Fruit fly (Drosophila melanogaster): ENCODE data around the gene lama.

The lama gene

dm6 chr3L:5355823-5356049 is at the start of gene lama:
Gene lama (minus strand): TSS chr3L:5355923.
- TF ChIP-seq ey (GFP tag; optimal IDR thresholded peaks at IDR 0.05), result no peak
- TF ChIP-seq h (GFP tag; optimal IDR thresholded peaks at IDR 0.05), result no peak
- no peak for TF ChIP-seq Hr78 (GFP tag; optimal IDR thresholded peaks at IDR 0.05)
- no peak for TF ChIP-seq fru (GFP tag; optimal IDR thresholded peaks at IDR 0.05)
- no peak for TF ChIP-seq Vsx2 (GFP tag; optimal IDR thresholded peaks at IDR 0.05; ENCODE audit: partially characterized antibody)
- TF ChIP-seq lola (GFP tag; optimal IDR thresholded peaks at IDR 0.05), result no peak
- no peak for TF ChIP-seq dmrt93B (GFP tag; optimal IDR thresholded peaks at IDR 0.05)
- no peak for TF ChIP-seq jim (GFP tag; optimal IDR thresholded peaks at IDR 0.05)
- TF ChIP-seq Rel (GFP tag; optimal IDR thresholded peaks at IDR 0.05), result no peak
- no peak for TF ChIP-seq Rel (tag; optimal IDR thresholded peaks at IDR 0.05)
- no peak for TF ChIP-seq sv (GFP tag; optimal IDR thresholded peaks at IDR 0.05)
- no peak for TF ChIP-seq Myc (optimal IDR thresholded peaks at IDR 0.05)
- no peak for TF ChIP-seq Dfd (GFP tag; optimal IDR thresholded peaks at IDR 0.05)
- no peak for TF ChIP-seq tai (GFP tag; optimal IDR thresholded peaks at IDR 0.05)
- TF ChIP-seq brk (GFP tag; optimal IDR thresholded peaks at IDR 0.05), result no peak
- no peak for TF ChIP-seq foxo (GFP tag; optimal IDR thresholded peaks at IDR 0.05)
- no peak for TF ChIP-seq Hr83 (GFP tag; optimal IDR thresholded peaks at IDR 0.05; ENCODE audit: poor library complexity, severe bottlenecking)
- TF ChIP-seq dsf (GFP tag; optimal IDR thresholded peaks at IDR 0.05; ENCODE audit: borderline replicate concordance), result no peak
- TF ChIP-seq Abd-B (GFP tag; optimal IDR thresholded peaks at IDR 0.05), result no peak
- no peak for TF ChIP-seq Jra (GFP tag; optimal IDR thresholded peaks at IDR 0.05)

dm6 chr3L:5385762-5386161 is 30.0 kb upstream of the lama start:
- TF ChIP-seq usp (GFP tag; optimal IDR thresholded peaks at IDR 0.05) (no peak), CG9705 (GFP tag; optimal IDR thresholded peaks at IDR 0.05) (no peak), fru (GFP tag; optimal IDR thresholded peaks at IDR 0.05) (no peak)

- TF ChIP-seq dl (GFP tag; optimal IDR thresholded peaks at IDR 0.05; ENCODE audit: insufficient read depth in 1 of 2, partially characterized antibody in 2 of 2), result no peak
- TF ChIP-seq Dfd (GFP tag; optimal IDR thresholded peaks at IDR 0.05), result no peak
Observed at dm6 chr3L:5382721-5383120, 27.0 kb upstream of the lama start, which contains the start of gene Ir64a. Gene Ir64a (minus strand): TSS chr3L:5382821.

- TF ChIP-seq dl (GFP tag; optimal IDR thresholded peaks at IDR 0.05; ENCODE audit: insufficient read depth in 1 of 2, partially characterized antibody in 2 of 2), result no peak
- TF ChIP-seq CG9705 (GFP tag; optimal IDR thresholded peaks at IDR 0.05), result no peak
- TF ChIP-seq Dfd (GFP tag; optimal IDR thresholded peaks at IDR 0.05), result no peak
- no peak for TF ChIP-seq Rel (GFP tag; optimal IDR thresholded peaks at IDR 0.05)
- TF ChIP-seq Rel (tag; optimal IDR thresholded peaks at IDR 0.05), result no peak
- no peak for TF ChIP-seq usp (GFP tag; optimal IDR thresholded peaks at IDR 0.05)
- no peak for TF ChIP-seq br (GFP tag; optimal IDR thresholded peaks at IDR 0.05)
Observed at dm6 chr3L:5372052-5372451, 16.3 kb upstream of the lama start.

dm6 chr3L:5367744-5368507 is 12.2 kb upstream of the lama start, which contains the start of gene Pfdn4:
Gene Pfdn4 (minus strand): TSS chr3L:5368008.
- TF ChIP-seq sage (GFP tag; optimal IDR thresholded peaks at IDR 0.05) (peak; percentile 58), ey (GFP tag; optimal IDR thresholded peaks at IDR 0.05) (no peak), brk (GFP tag; optimal IDR thresholded peaks at IDR 0.05) (peak; percentile 59), Hr83 (GFP tag; optimal IDR thresholded peaks at IDR 0.05; ENCODE audit: poor library complexity, severe bottlenecking) (no peak), pan (optimal IDR thresholded peaks at IDR 0.05) (no peak), usp (GFP tag; optimal IDR thresholded peaks at IDR 0.05) (no peak), Myc (optimal IDR thresholded peaks at IDR 0.05) (peak; percentile 48)

dm6 chr3L:5365880-5366507 is 10.3 kb upstream of the lama start, which contains the start of the genes Uev1A and Membrin:
Gene Uev1A (minus strand): TSS chr3L:5366225.
Gene Membrin (plus strand): TSS chr3L:5366455.
- TF ChIP-seq h (GFP tag; optimal IDR thresholded peaks at IDR 0.05) (peak; percentile 15), jim (GFP tag; optimal IDR thresholded peaks at IDR 0.05) (no peak), Myc (optimal IDR thresholded peaks at IDR 0.05) (peak; percentile 14), CrebA (GFP tag; optimal IDR thresholded peaks at IDR 0.05; ENCODE audit: borderline replicate concordance) (no peak), sage (GFP tag; optimal IDR thresholded peaks at IDR 0.05) (peak; percentile 53), rgr (GFP tag; optimal IDR thresholded peaks at IDR 0.05) (peak; percentile 37), pan (optimal IDR thresholded peaks at IDR 0.05) (no peak), ey (GFP tag; optimal IDR thresholded peaks at IDR 0.05) (peak; percentile 4), psq (GFP tag; optimal IDR thresholded peaks at IDR 0.05) (peak; percentile 10), Hnf4 (GFP tag; optimal IDR thresholded peaks at IDR 0.05) (peak; percentile 20), HLH106 (tag; optimal IDR thresholded peaks at IDR 0.05) (no peak), dmrt93B (GFP tag; optimal IDR thresholded peaks at IDR 0.05) (no peak), Hr83 (GFP tag; optimal IDR thresholded peaks at IDR 0.05; ENCODE audit: poor library complexity, severe bottlenecking) (no peak), br (GFP tag; optimal IDR thresholded peaks at IDR 0.05) (no peak), CG32264 (GFP tag; optimal IDR thresholded peaks at IDR 0.05) (no peak)
